Worm (Caenorhabditis elegans): Measurements from ENCODE around the gene T02B11.6.

- TF ChIP-seq Y75B8A.6 (GFP tag; IDR thresholded peaks at IDR 0.05) (no peak), lin-39 (tag; optimal IDR thresholded peaks at IDR 0.05) (no peak), ama-1 (optimal IDR thresholded peaks at IDR 0.05) (no peak)
Observed at ce11 chrV:884324-884723, 4.8 kb downstream of the T02B11.6 start, which contains the start of gene srj-38.
